Worm (Caenorhabditis elegans) whole organism, midembryonic: Measurements from ENCODE around the gene str-260.
"Not testable (repeated sequence)": the region's sequence is repeated elsewhere in the genome, so short reads cannot be mapped to it uniquely, and the experiment has no call there.

Source experiments
- T22C8.4 ChIP-seq: fragments of 200-800 bp; sonication (Bioruptor generic); IDR thresholded peaks from 2 replicates; pipeline ENCODE4 v1.3.6; 2022; ENCODE audit warnings: missing genetic modification characterization, missing compliant biosample characterization
- cog-1 ChIP-seq: sonication (generic microtip); optimal IDR thresholded peaks from 2 replicates; lab custom pipeline; 2016; ENCODE audit warnings: missing genetic modification characterization, missing compliant biosample characterization
- tab-1 ChIP-seq: fragments of 200-800 bp; sonication (Bioruptor generic); IDR thresholded peaks from 2 replicates; pipeline ENCODE4 v1.3.6; 2022; ENCODE audit warnings: missing genetic modification characterization, missing compliant biosample characterization
- ztf-23 ChIP-seq: fragments of 200-800 bp; sonication (Bioruptor generic); IDR thresholded peaks from 2 replicates; pipeline ENCODE4 v1.3.6; 2022; ENCODE audit warnings: missing genetic modification reagents, missing genetic modification characterization, missing compliant biosample characterization
- ztf-29 ChIP-seq: fragments of 200-800 bp; sonication (Bioruptor generic); IDR thresholded peaks from 2 replicates; pipeline ENCODE4 v1.3.6; 2022; ENCODE audit warnings: missing genetic modification reagents, missing genetic modification characterization, missing compliant biosample characterization

ce11 chrV:3562824-3563223, 35.8 kb downstream of the str-260 start, which contains the start of gene T24A6.16:
- not testable (repeated sequence) for TF ChIP-seq cog-1 (tag; lab: Kevin White, UChicago); ztf-23 (GFP tag; lab: Robert Waterston, UW); T22C8.4 (GFP tag; lab: Robert Waterston, UW); tab-1 (GFP tag; lab: Robert Waterston, UW); ztf-29 (GFP tag; lab: Robert Waterston, UW)
